Worm (Caenorhabditis elegans) whole organism, late embryonic: ENCODE results near the gene srd-42.

Experiments used
- ceh-30 ChIP-seq: fragments of 150-350 bp; optimal IDR thresholded peaks from 2 replicates; lab custom pipeline; 2014; ENCODE audit warnings: missing biosample characterization, missing genetic modification characterization
- dmd-4 ChIP-seq: sonication (generic microtip); optimal IDR thresholded peaks from 2 replicates; lab custom pipeline; 2016; ENCODE audit warnings: borderline replicate concordance, missing genetic modification characterization, missing compliant biosample characterization
- pax-1 ChIP-seq: fragments of 150-350 bp; optimal IDR thresholded peaks from 2 replicates; lab custom pipeline; 2014; ENCODE audit warnings: missing biosample characterization, missing genetic modification characterization
- pha-2 ChIP-seq: sonication (generic microtip); optimal IDR thresholded peaks from 2 replicates; lab custom pipeline; 2017; ENCODE audit warnings: mild to moderate bottlenecking, missing genetic modification characterization, missing compliant biosample characterization
- unc-3 ChIP-seq, 2 experiments: fragments of 200-800 bp in 1 of 2; sonication (Bioruptor generic) in 1 of 2; sonication (generic microtip) in 1 of 2; conservative IDR thresholded peaks in 1 of 2; optimal IDR thresholded peaks in 1 of 2; 2 replicates each; pipeline versions ENCODE4 v1.3.6 to Lab custom; 2016 to 2022; ENCODE audit warnings: missing compliant biosample characterization in 2 of 2, missing genetic modification characterization in 2 of 2, missing genetic modification reagents in 1 of 2

DNA sequence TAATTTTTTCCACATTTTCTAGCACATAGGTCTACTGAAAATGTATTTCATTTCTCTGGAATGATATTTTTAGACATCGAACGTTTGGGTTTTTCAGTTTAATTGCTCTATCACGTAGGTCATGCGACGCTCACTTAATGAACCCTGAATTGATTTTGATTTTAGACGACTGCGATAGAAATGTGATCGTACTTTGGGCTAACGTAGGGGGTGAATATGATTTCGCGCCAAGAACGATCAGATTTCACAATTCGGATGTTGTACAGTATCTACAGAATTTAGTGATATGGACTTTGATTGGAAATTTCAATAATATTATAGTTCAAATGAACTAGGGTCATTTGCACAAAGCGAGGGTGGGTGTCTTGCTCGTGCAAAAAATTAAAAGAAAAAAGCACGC is 48.9 kb upstream of the srd-42 start:
- no peak for TF ChIP-seq pha-2 (tag; lab: Kevin White, UChicago)
- no peak for TF ChIP-seq ceh-30 (tag; lab: Kevin White, UChicago)
- TF ChIP-seq dmd-4: no peak
- TF ChIP-seq unc-3 (GFP tag; conservative IDR thresholded peaks at IDR 0.05; lab: Robert Waterston, UW): no peak
- TF ChIP-seq unc-3 (tag; optimal IDR thresholded peaks at IDR 0.05; lab: Kevin White, UChicago): no peak
- TF ChIP-seq pax-1: no peak
